Worm (Caenorhabditis elegans) whole organism, L4 larva: ENCODE results near the gene rap-1.

Experiments
- ZK546.5 ChIP-seq, 2 experiments: sonication (generic microtip); optimal IDR thresholded peaks; 2 replicates each; lab custom pipeline; 2017; ENCODE audit warnings: missing biosample characterization in 2 of 2, missing genetic modification characterization in 2 of 2
- lin-13 ChIP-seq: fragments of 150-350 bp; optimal IDR thresholded peaks from 2 replicates; lab custom pipeline; 2014; ENCODE audit warnings: missing biosample characterization, missing genetic modification reagents, missing genetic modification characterization
- mdl-1 ChIP-seq, 2 experiments: fragments of 150-350 bp in 1 of 2; sonication (generic microtip) in 1 of 2; optimal IDR thresholded peaks; 2 replicates each; lab custom pipeline; 2014 to 2017; ENCODE audit warnings: missing biosample characterization in 2 of 2, missing genetic modification characterization in 2 of 2
- unc-62 ChIP-seq, 3 experiments: fragments of 150-350 bp in 1 of 3; sonication (generic microtip); optimal IDR thresholded peaks in 2 of 3; peaks in 1 of 3; 1 replicate in 1 of 3; 2 replicates in 2 of 3; lab custom pipeline; 2014 to 2017; ENCODE audit warnings: missing biosample characterization in 3 of 3, missing genetic modification characterization in 3 of 3, missing genetic modification reagents in 3 of 3, missing genotype in 1 of 3
- zfp-2 ChIP-seq: sonication (generic microtip); optimal IDR thresholded peaks from 2 replicates; lab custom pipeline; 2016; ENCODE audit warnings: mild to moderate bottlenecking, missing genetic modification characterization, missing compliant biosample characterization
- ztf-11 ChIP-seq: fragments of 150-350 bp; optimal IDR thresholded peaks from 2 replicates; lab custom pipeline; 2014; ENCODE audit warnings: missing biosample characterization, missing genetic modification characterization

- no peak for TF ChIP-seq zfp-2
- no peak for TF ChIP-seq unc-62 (GFP tag; optimal IDR thresholded peaks at IDR 0.05 in 1 of 2; lab: Kevin White, UChicago)
- TF ChIP-seq unc-62 (tag; optimal IDR thresholded peaks at IDR 0.05; lab: Kevin White, UChicago): no peak
- no peak for TF ChIP-seq ztf-11 (tag; lab: Kevin White, UChicago)
- TF ChIP-seq ZK546.5 (tag; optimal IDR thresholded peaks at IDR 0.05; lab: Kevin White, UChicago): no peak
- TF ChIP-seq mdl-1 (tag; optimal IDR thresholded peaks at IDR 0.05; lab: Kevin White, UChicago): no peak
- peak; percentile 19 for TF ChIP-seq lin-13
These were observed 27.6 kb downstream of the rap-1 start, which contains the start of gene spr-2 for ce11 chrIV:8891131-8891530.
